Fruit fly (Drosophila melanogaster): ENCODE results near the gene fws.

- TF ChIP-seq CTCF (optimal IDR thresholded peaks at IDR 0.05) (no peak), CG8478 (optimal IDR thresholded peaks at IDR 0.05) (no peak)
These were observed 14.9 kb upstream of the fws start for dm6 chr2L:17495759-17496158.
